Fruit fly (Drosophila melanogaster) Kc167 (cell line): ENCODE measurements around the gene Cyp4e3.

Source experiments
- Sin3A ChIP-seq: fragments of >200 bp; optimal IDR thresholded peaks from 2 replicates; lab custom pipeline; 2018; ENCODE audit warnings: missing external identifiers
- ttk ChIP-seq: sonication (Bioruptor generic); optimal IDR thresholded peaks from 2 replicates; lab custom pipeline; 2017; ENCODE audit warnings: missing external identifiers

DNA sequence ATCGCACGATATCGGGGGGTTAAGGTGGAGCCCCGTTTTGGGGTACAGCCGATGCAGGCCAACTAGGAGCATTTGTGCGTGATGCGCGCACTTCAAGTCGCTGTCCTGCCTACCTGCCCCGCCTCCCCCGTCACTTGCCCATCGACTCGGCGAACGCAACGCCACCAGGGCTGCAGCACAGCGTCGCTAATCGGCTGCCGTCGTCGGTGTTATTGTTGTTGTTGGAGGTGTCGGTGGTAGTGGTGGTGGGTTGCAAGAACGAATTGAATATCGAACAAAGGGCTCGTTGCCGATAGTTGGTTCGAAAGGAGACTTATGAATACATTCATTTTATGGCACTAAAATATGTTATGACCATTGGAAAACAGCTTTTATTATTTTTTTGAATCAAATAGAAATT lies 9.0 kb upstream of the Cyp4e3 start:
- TF ChIP-seq ttk (lab: Kevin White, UChicago), result no peak
- TF ChIP-seq Sin3A (lab: Kevin White, UChicago), result no peak
